Worm (Caenorhabditis elegans): ENCODE measurements around the gene nhr-150.

Gene nhr-150

DNA sequence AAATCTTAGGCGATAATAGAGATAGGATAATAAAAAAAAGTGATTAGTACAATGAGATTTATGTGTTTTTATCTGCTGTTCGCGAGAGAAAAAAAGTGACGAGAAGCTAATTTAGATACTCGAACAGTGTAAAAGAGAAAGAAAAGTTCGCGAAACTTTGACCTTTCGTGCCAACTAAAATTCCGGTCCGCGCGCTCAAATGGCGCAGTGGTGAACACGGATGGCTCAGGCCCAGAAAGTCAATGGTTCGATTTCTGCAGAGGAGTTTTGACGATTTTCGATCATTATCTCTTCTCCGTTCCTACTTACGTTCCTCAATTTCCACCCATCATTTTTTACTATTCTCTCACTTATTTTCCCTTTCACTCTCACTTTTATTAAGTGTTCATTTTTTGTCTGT, 35.2 kb upstream of the nhr-150 start:
- no peak for TF ChIP-seq egl-5 (tag; optimal IDR thresholded peaks at IDR 0.05)
- TF ChIP-seq ztf-4 (tag; optimal IDR thresholded peaks at IDR 0.05): no peak
- no peak for TF ChIP-seq fkh-2 (tag; optimal IDR thresholded peaks at IDR 0.05)
- TF ChIP-seq nhr-77 (tag; optimal IDR thresholded peaks at IDR 0.05): no peak
- no peak for TF ChIP-seq lin-15B (tag; optimal IDR thresholded peaks at IDR 0.05)
- TF ChIP-seq nhr-43 (tag; optimal IDR thresholded peaks at IDR 0.05; ENCODE audit: poor library complexity, severe bottlenecking): no peak
- TF ChIP-seq skn-1 (tag; optimal IDR thresholded peaks at IDR 0.05): no peak
- no peak for TF ChIP-seq mml-1 (tag; optimal IDR thresholded peaks at IDR 0.05)
- no peak for TF ChIP-seq ceh-16 (tag; optimal IDR thresholded peaks at IDR 0.05)
- no peak for TF ChIP-seq lin-39 (tag; optimal IDR thresholded peaks at IDR 0.05)

DNA sequence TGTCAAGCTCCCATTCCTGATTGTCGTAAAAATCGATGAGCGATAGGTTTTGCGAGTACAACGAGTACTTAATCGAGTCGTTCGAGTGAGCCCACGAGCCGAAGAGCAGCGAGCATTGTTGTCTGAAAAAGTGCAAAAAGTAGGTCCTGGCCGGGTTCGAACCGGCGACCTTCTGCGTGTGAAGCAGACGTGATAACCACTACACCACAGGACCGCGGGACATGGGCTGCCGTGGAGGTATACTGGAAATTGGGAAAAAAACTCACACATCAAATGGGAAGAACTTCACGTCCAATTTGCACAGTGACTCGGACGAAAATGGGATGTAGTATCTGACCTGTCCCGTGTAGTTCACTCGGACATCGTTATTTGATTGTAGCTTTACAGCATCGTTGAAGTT, 34.1 kb upstream of the nhr-150 start:
- TF ChIP-seq nhr-76 (tag; optimal IDR thresholded peaks at IDR 0.05): no peak
- TF ChIP-seq elt-1 (tag; optimal IDR thresholded peaks at IDR 0.05): no peak
- TF ChIP-seq skn-1 (tag; optimal IDR thresholded peaks at IDR 0.05): no peak
- no peak for TF ChIP-seq hmg-11 (tag; optimal IDR thresholded peaks at IDR 0.05)
- TF ChIP-seq fkh-10 (GFP tag; optimal IDR thresholded peaks at IDR 0.05): no peak
- TF ChIP-seq pqm-1 (tag; optimal IDR thresholded peaks at IDR 0.05): peak; percentile 54
- TF ChIP-seq lin-15B (tag; optimal IDR thresholded peaks at IDR 0.05): no peak
- TF ChIP-seq fkh-2 (tag; optimal IDR thresholded peaks at IDR 0.05): no peak
- no peak for TF ChIP-seq nhr-25 (tag; optimal IDR thresholded peaks at IDR 0.05)
- peak; percentile 36 for TF ChIP-seq elt-2 (tag; optimal IDR thresholded peaks at IDR 0.05)
- no peak for TF ChIP-seq unc-39 (tag; optimal IDR thresholded peaks at IDR 0.05)

DNA sequence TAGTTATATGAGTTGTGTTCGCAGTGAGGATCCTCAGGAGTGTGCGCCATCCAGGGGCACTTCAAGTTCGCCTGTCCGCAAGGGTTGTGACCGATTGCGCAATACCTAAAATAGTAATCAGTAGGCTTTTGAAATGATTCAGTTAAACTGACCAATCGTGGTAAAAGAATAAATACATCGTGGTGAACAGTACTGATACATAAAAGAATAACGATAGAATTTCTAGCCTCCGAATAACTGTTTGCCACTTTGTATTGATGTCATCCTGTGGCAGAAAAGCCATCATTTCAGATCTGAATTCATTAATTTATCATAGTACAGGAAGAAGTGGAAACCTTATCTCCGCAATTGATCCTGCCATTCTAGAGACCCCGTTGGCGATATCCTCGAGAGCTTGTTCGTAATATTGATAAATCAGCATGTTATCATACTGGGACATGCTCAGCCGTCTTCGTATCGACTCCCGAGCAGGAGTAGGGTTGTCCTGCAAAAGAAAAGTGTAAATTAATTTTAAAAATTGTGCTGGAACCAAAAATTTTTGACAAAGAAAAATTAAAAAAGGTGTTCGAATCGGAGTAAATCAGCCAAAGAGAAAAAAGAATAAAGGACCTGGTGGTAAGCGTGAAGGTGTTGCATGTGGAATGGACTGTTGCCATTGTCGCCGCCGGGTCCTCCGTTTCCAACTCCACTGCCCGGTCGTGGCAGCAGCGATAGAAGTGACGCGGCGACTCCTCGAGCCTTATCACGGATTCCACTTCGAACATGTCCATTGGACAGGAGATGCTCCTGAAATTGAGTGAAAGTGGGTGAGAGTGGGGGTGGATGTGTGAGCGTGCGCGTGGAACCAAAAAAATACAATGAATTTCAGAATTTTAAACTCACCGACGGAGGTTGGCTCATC, 31.8 kb upstream of the nhr-150 start:
- TF ChIP-seq nhr-12 (tag; optimal IDR thresholded peaks at IDR 0.05) (no peak), hmg-11 (tag; optimal IDR thresholded peaks at IDR 0.05) (no peak), nhr-25 (tag; optimal IDR thresholded peaks at IDR 0.05) (no peak), fos-1 (tag; optimal IDR thresholded peaks at IDR 0.05) (no peak), ceh-9 (tag; optimal IDR thresholded peaks at IDR 0.05) (no peak), pqm-1 (tag; optimal IDR thresholded peaks at IDR 0.05) (no peak), nhr-76 (tag; optimal IDR thresholded peaks at IDR 0.05) (no peak), snpc-4 (tag; optimal IDR thresholded peaks at IDR 0.05) (no peak), fkh-2 (tag; optimal IDR thresholded peaks at IDR 0.05) (no peak), unc-62 (GFP tag; optimal IDR thresholded peaks at IDR 0.05) (no peak), mml-1 (tag; optimal IDR thresholded peaks at IDR 0.05) (no peak), aly-2 (tag; optimal IDR thresholded peaks at IDR 0.05) (no peak), elt-1 (tag; optimal IDR thresholded peaks at IDR 0.05) (no peak)

DNA sequence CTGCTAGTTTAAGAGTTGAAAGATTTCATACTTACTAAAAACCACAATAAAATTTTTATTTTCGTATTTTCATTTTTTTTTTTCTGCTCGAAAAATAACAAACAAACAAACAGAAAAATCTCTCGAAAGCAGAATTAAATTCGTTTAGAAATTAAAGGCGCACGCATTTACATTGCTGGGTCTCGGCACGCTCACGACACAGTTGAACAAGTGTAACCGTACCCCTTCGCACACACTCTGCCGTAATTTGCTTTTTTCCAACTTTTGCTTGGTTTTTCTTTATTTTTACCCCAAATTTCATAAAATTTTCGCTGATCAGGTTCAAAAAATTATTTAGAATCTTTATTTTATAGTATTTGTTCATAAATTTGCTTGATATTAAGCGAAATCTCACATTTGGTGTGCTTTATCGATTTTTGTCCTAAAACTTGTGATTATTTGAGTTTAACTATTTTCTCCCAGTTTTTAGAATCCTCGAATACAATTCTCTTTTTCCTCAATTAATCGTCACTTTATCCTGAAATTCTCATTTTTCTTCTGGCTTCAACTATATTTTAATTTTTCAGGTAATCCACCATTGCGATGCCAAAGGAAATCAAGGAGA, 30.4 kb upstream of the nhr-150 start, which contains the start of gene rpl-38:
rpl-38 (plus strand) TSS at position 554 of the 604 bp plus-strand sequence.
- TF ChIP-seq zag-1 (tag; optimal IDR thresholded peaks at IDR 0.05): no peak
- peak; percentile 70 for TF ChIP-seq fkh-10 (GFP tag; optimal IDR thresholded peaks at IDR 0.05)
- TF ChIP-seq aly-2 (tag; optimal IDR thresholded peaks at IDR 0.05): no peak
- TF ChIP-seq ceh-28 (tag; optimal IDR thresholded peaks at IDR 0.05): peak; percentile 48
- peak; percentile 84 for TF ChIP-seq hmg-11 (tag; optimal IDR thresholded peaks at IDR 0.05)
- peak; percentile 27 for TF ChIP-seq egl-27 (tag; optimal IDR thresholded peaks at IDR 0.05)
- peak; percentile 69 for TF ChIP-seq nhr-25 (tag; optimal IDR thresholded peaks at IDR 0.05)
- peak; percentile 47 for TF ChIP-seq lsy-12 (tag; optimal IDR thresholded peaks at IDR 0.05)
- TF ChIP-seq nhr-43 (tag; optimal IDR thresholded peaks at IDR 0.05; ENCODE audit: poor library complexity, severe bottlenecking): peak; percentile 41
- TF ChIP-seq nhr-28 (tag; optimal IDR thresholded peaks at IDR 0.05): no peak
- TF ChIP-seq skn-1 (tag; optimal IDR thresholded peaks at IDR 0.05): peak; percentile 75
- TF ChIP-seq ztf-4 (tag; optimal IDR thresholded peaks at IDR 0.05): no peak
- TF ChIP-seq ama-1 (optimal IDR thresholded peaks at IDR 0.05): no peak
- TF ChIP-seq fkh-2 (tag; optimal IDR thresholded peaks at IDR 0.05): no peak
- TF ChIP-seq ceh-9 (tag; optimal IDR thresholded peaks at IDR 0.05): no peak
- no peak for TF ChIP-seq elt-1 (tag; optimal IDR thresholded peaks at IDR 0.05)
- no peak for TF ChIP-seq nhr-76 (tag; optimal IDR thresholded peaks at IDR 0.05)
- peak; percentile 95 for TF ChIP-seq nfya-1 (tag; optimal IDR thresholded peaks at IDR 0.05; ENCODE audit: insufficient read depth)
- peak; percentile 30 for TF ChIP-seq tbx-2 (tag; optimal IDR thresholded peaks at IDR 0.05)
- TF ChIP-seq R02D3.7 (tag; optimal IDR thresholded peaks at IDR 0.05): peak; percentile 72
- TF ChIP-seq nhr-77 (tag; optimal IDR thresholded peaks at IDR 0.05): no peak
- peak; percentile 95 for TF ChIP-seq pha-4 (tag; optimal IDR thresholded peaks at IDR 0.05)
- peak; percentile 94 for TF ChIP-seq lin-39 (tag; optimal IDR thresholded peaks at IDR 0.05)
- TF ChIP-seq mdl-1 (tag; optimal IDR thresholded peaks at IDR 0.05): no peak
- TF ChIP-seq ZK546.5 (tag; optimal IDR thresholded peaks at IDR 0.05): no peak
- TF ChIP-seq nhr-12 (tag; optimal IDR thresholded peaks at IDR 0.05): no peak
- TF ChIP-seq unc-62 (GFP tag; optimal IDR thresholded peaks at IDR 0.05): no peak
- TF ChIP-seq egl-5 (tag; optimal IDR thresholded peaks at IDR 0.05): peak; percentile 88
- TF ChIP-seq ceh-16 (tag; optimal IDR thresholded peaks at IDR 0.05): no peak
- no peak for TF ChIP-seq eor-1 (tag; optimal IDR thresholded peaks at IDR 0.05)
- TF ChIP-seq unc-39 (tag; optimal IDR thresholded peaks at IDR 0.05): no peak
- TF ChIP-seq nhr-11 (tag; optimal IDR thresholded peaks at IDR 0.05): no peak
- TF ChIP-seq sea-2 (GFP tag; optimal IDR thresholded peaks at IDR 0.05): no peak
- TF ChIP-seq daf-12 (tag; optimal IDR thresholded peaks at IDR 0.05): no peak
- TF ChIP-seq elt-3 (tag; optimal IDR thresholded peaks at IDR 0.05): no peak
- TF ChIP-seq lin-15B (tag; optimal IDR thresholded peaks at IDR 0.05): peak; percentile 82
- no peak for TF ChIP-seq fos-1 (tag; optimal IDR thresholded peaks at IDR 0.05)
